Worm (Caenorhabditis elegans) whole organism, late embryonic: ENCODE measurements around the gene bath-36.

Experiments used
- C08G9.2 ChIP-seq: sonication (generic microtip); optimal IDR thresholded peaks from 2 replicates; lab custom pipeline; 2016; ENCODE audit warnings: mild to moderate bottlenecking, missing genetic modification characterization, moderate library complexity, missing compliant biosample characterization
- K02D7.2 ChIP-seq: sonication (generic microtip); optimal IDR thresholded peaks from 2 replicates; lab custom pipeline; 2017; ENCODE audit warnings: mild to moderate bottlenecking, missing genetic modification characterization, missing compliant biosample characterization
- K09A11.1 ChIP-seq: sonication (generic microtip); optimal IDR thresholded peaks from 2 replicates; lab custom pipeline; 2017; ENCODE audit warnings: antibody characterized with exemption, mild to moderate bottlenecking, missing genetic modification characterization, missing compliant biosample characterization; ENCODE audit not compliant: insufficient read depth
- Y22D7AL.16 ChIP-seq: sonication (generic microtip); optimal IDR thresholded peaks from 2 replicates; lab custom pipeline; 2016; ENCODE audit warnings: missing genetic modification characterization, missing compliant biosample characterization
- ahr-1 ChIP-seq: sonication (generic microtip); optimal IDR thresholded peaks from 2 replicates; lab custom pipeline; 2016; ENCODE audit warnings: missing genetic modification characterization, missing compliant biosample characterization
- ceh-14 ChIP-seq: sonication (generic microtip); optimal IDR thresholded peaks from 2 replicates; lab custom pipeline; 2016; ENCODE audit warnings: missing genotype, missing genetic modification characterization, missing compliant biosample characterization
- ceh-19 ChIP-seq: fragments of 200-800 bp; sonication (Bioruptor generic); optimal IDR thresholded peaks from 2 replicates; lab custom pipeline; 2018; ENCODE audit warnings: mild to moderate bottlenecking, missing genetic modification characterization, missing compliant biosample characterization
- ceh-22 ChIP-seq: sonication (generic microtip); optimal IDR thresholded peaks from 2 replicates; lab custom pipeline; 2017; ENCODE audit warnings: missing biosample characterization, missing genetic modification characterization
- ceh-24 ChIP-seq: sonication (generic microtip); optimal IDR thresholded peaks from 2 replicates; lab custom pipeline; 2016; ENCODE audit warnings: mild to moderate bottlenecking, missing genetic modification characterization, missing compliant biosample characterization
- ceh-34 ChIP-seq: sonication (generic microtip); optimal IDR thresholded peaks from 2 replicates; lab custom pipeline; 2016; ENCODE audit warnings: mild to moderate bottlenecking, missing genetic modification characterization, missing compliant biosample characterization
- ceh-45 ChIP-seq: fragments of 200-800 bp; sonication (Bioruptor generic); IDR thresholded peaks from 2 replicates; pipeline ENCODE4 v1.3.6; 2022; ENCODE audit warnings: missing genetic modification reagents, missing genetic modification characterization, missing compliant biosample characterization
- ceh-6 ChIP-seq: fragments of 200-800 bp; sonication (Bioruptor generic); optimal IDR thresholded peaks from 2 replicates; lab custom pipeline; 2018; ENCODE audit warnings: mild to moderate bottlenecking, missing genetic modification characterization, missing compliant biosample characterization
- ceh-9 ChIP-seq: sonication (generic microtip); optimal IDR thresholded peaks from 2 replicates; lab custom pipeline; 2016; ENCODE audit warnings: mild to moderate bottlenecking, missing genetic modification characterization, inconsistent platforms, missing compliant biosample characterization
- che-1 ChIP-seq: sonication (generic microtip); optimal IDR thresholded peaks from 2 replicates; lab custom pipeline; 2016; ENCODE audit warnings: mild to moderate bottlenecking, missing genetic modification characterization, missing compliant biosample characterization
- dmd-4 ChIP-seq: sonication (generic microtip); optimal IDR thresholded peaks from 2 replicates; lab custom pipeline; 2016; ENCODE audit warnings: borderline replicate concordance, missing genetic modification characterization, missing compliant biosample characterization
- ets-4 ChIP-seq: sonication (generic microtip); optimal IDR thresholded peaks from 2 replicates; lab custom pipeline; 2016; ENCODE audit warnings: missing genetic modification characterization, missing compliant biosample characterization
- eyg-1 ChIP-seq: sonication (generic microtip); optimal IDR thresholded peaks from 2 replicates; lab custom pipeline; 2016; ENCODE audit warnings: missing genotype, missing genetic modification characterization, missing compliant biosample characterization
- fkh-10 ChIP-seq: fragments of 150-350 bp; optimal IDR thresholded peaks from 2 replicates; lab custom pipeline; 2014; ENCODE audit warnings: missing biosample characterization, missing genetic modification reagents, missing genetic modification characterization
- gmeb-2 ChIP-seq: sonication (generic microtip); optimal IDR thresholded peaks from 2 replicates; lab custom pipeline; 2016; ENCODE audit warnings: missing genetic modification characterization, inconsistent platforms, missing compliant biosample characterization
- hlh-13 ChIP-seq: fragments of 200-800 bp; sonication (Bioruptor generic); optimal IDR thresholded peaks from 2 replicates; lab custom pipeline; 2018; ENCODE audit warnings: mild to moderate bottlenecking, missing genetic modification characterization, missing compliant biosample characterization
- hlh-15 ChIP-seq: sonication (generic microtip); optimal IDR thresholded peaks from 2 replicates; lab custom pipeline; 2016; ENCODE audit warnings: missing genetic modification characterization, missing compliant biosample characterization
- hlh-30 ChIP-seq: sonication (generic microtip); optimal IDR thresholded peaks from 2 replicates; lab custom pipeline; 2017; ENCODE audit warnings: antibody characterized with exemption, missing genetic modification characterization, missing compliant biosample characterization; ENCODE audit not compliant: insufficient read depth
- hlh-6 ChIP-seq: sonication (generic microtip); optimal IDR thresholded peaks from 2 replicates; lab custom pipeline; 2016; ENCODE audit warnings: missing genotype, missing genetic modification characterization, missing compliant biosample characterization
- hlh-8 ChIP-seq: sonication (generic microtip); optimal IDR thresholded peaks from 2 replicates; lab custom pipeline; 2016; ENCODE audit warnings: missing genotype, missing genetic modification characterization, missing compliant biosample characterization
- lim-6 ChIP-seq: sonication (generic microtip); optimal IDR thresholded peaks from 2 replicates; lab custom pipeline; 2016; ENCODE audit warnings: missing genetic modification characterization, missing compliant biosample characterization
- madf-2 ChIP-seq: sonication (generic microtip); optimal IDR thresholded peaks from 2 replicates; lab custom pipeline; 2017; ENCODE audit warnings: missing genetic modification characterization, missing compliant biosample characterization
- mec-3 ChIP-seq: sonication (generic microtip); optimal IDR thresholded peaks from 2 replicates; lab custom pipeline; 2016; ENCODE audit warnings: borderline replicate concordance, missing genetic modification characterization, missing compliant biosample characterization
- nfya-1 ChIP-seq: sonication (generic microtip); optimal IDR thresholded peaks from 2 replicates; lab custom pipeline; 2017; ENCODE audit warnings: missing genetic modification characterization, mild to moderate bottlenecking, missing compliant biosample characterization, antibody characterized with exemption, moderate library complexity
- nhr-232 ChIP-seq: sonication (generic microtip); optimal IDR thresholded peaks from 2 replicates; lab custom pipeline; 2016; ENCODE audit warnings: missing genetic modification characterization, missing compliant biosample characterization
- npax-4 ChIP-seq: sonication (generic microtip); optimal IDR thresholded peaks from 2 replicates; lab custom pipeline; 2016; ENCODE audit warnings: missing genetic modification characterization, missing compliant biosample characterization
- odd-2 ChIP-seq: sonication (generic microtip); optimal IDR thresholded peaks from 2 replicates; lab custom pipeline; 2017; ENCODE audit warnings: antibody characterized with exemption, mild to moderate bottlenecking, missing genetic modification characterization, missing compliant biosample characterization
- pag-3 ChIP-seq: sonication (generic microtip); optimal IDR thresholded peaks from 2 replicates; lab custom pipeline; 2016; ENCODE audit warnings: missing compliant biosample characterization, missing genetic modification characterization, borderline replicate concordance
- pat-9 ChIP-seq: fragments of 200-800 bp; sonication (Bioruptor generic); optimal IDR thresholded peaks from 2 replicates; lab custom pipeline; 2018; ENCODE audit warnings: mild to moderate bottlenecking, missing genetic modification characterization, moderate library complexity, missing compliant biosample characterization
- pax-1 ChIP-seq: fragments of 150-350 bp; optimal IDR thresholded peaks from 2 replicates; lab custom pipeline; 2014; ENCODE audit warnings: missing biosample characterization, missing genetic modification characterization
- pha-2 ChIP-seq: sonication (generic microtip); optimal IDR thresholded peaks from 2 replicates; lab custom pipeline; 2017; ENCODE audit warnings: mild to moderate bottlenecking, missing genetic modification characterization, missing compliant biosample characterization
- pha-4 ChIP-seq: fragments of 150-350 bp; optimal IDR thresholded peaks from 2 replicates; lab custom pipeline; 2018; ENCODE audit warnings: missing biosample characterization, missing genetic modification reagents, missing genetic modification characterization
- rnt-1 ChIP-seq: sonication (generic microtip); optimal IDR thresholded peaks from 2 replicates; lab custom pipeline; 2016; ENCODE audit warnings: missing genetic modification characterization, missing compliant biosample characterization
- sdc-2 ChIP-seq: sonication (generic microtip); optimal IDR thresholded peaks from 2 replicates; lab custom pipeline; 2016; ENCODE audit warnings: missing genotype, missing genetic modification characterization, missing compliant biosample characterization
- sox-4 ChIP-seq: sonication (generic microtip); optimal IDR thresholded peaks from 2 replicates; lab custom pipeline; 2017; ENCODE audit warnings: mild to moderate bottlenecking, missing genetic modification characterization, inconsistent platforms, missing compliant biosample characterization
- syd-9 ChIP-seq: sonication (generic microtip); optimal IDR thresholded peaks from 2 replicates; lab custom pipeline; 2016; ENCODE audit warnings: mild to moderate bottlenecking, missing genetic modification characterization, moderate library complexity, missing compliant biosample characterization
- tbx-2 ChIP-seq: sonication (generic microtip); optimal IDR thresholded peaks from 2 replicates; lab custom pipeline; 2016; ENCODE audit warnings: missing genetic modification characterization, missing compliant biosample characterization
- tbx-7 ChIP-seq: sonication (generic microtip); optimal IDR thresholded peaks from 2 replicates; lab custom pipeline; 2016; ENCODE audit warnings: missing genotype, missing genetic modification characterization, missing compliant biosample characterization
- unc-3 ChIP-seq, 2 experiments: fragments of 200-800 bp in 1 of 2; sonication (Bioruptor generic) in 1 of 2; sonication (generic microtip) in 1 of 2; conservative IDR thresholded peaks in 1 of 2; optimal IDR thresholded peaks in 1 of 2; 2 replicates each; pipeline versions ENCODE4 v1.3.6 to Lab custom; 2016 to 2022; ENCODE audit warnings: missing compliant biosample characterization in 2 of 2, missing genetic modification characterization in 2 of 2, missing genetic modification reagents in 1 of 2
- unc-86 ChIP-seq: sonication (generic microtip); optimal IDR thresholded peaks from 2 replicates; lab custom pipeline; 2016; ENCODE audit warnings: missing genetic modification characterization, missing compliant biosample characterization
- ztf-16 ChIP-seq: sonication (generic microtip); optimal IDR thresholded peaks from 2 replicates; lab custom pipeline; 2017; ENCODE audit warnings: missing genetic modification characterization, missing compliant biosample characterization

Gene bath-36

ce11 chrV:15190903-15191302 is 3.2 kb downstream of the bath-36 start, which contains the start of gene Y75B12B.11 (continued):
- TF ChIP-seq hlh-30 (tag; lab: Kevin White, UChicago) (peak; percentile 67), ceh-22 (tag; lab: Kevin White, UChicago) (no peak), hlh-8 (tag; lab: Kevin White, UChicago) (peak; percentile 84), syd-9 (tag; lab: Kevin White, UChicago) (peak; percentile 91), dmd-4 (tag; lab: Kevin White, UChicago) (peak; percentile 86), rnt-1 (tag; lab: Kevin White, UChicago) (peak; percentile 76), ceh-6 (GFP tag; lab: Kevin White, UChicago) (peak; percentile 87), pax-1 (no peak), unc-86 (tag; lab: Kevin White, UChicago) (peak; percentile 79), ahr-1 (peak; percentile 71), nhr-232 (tag; lab: Kevin White, UChicago) (peak; percentile 84), nfya-1 (peak; percentile 70), K02D7.2 (tag; lab: Kevin White, UChicago) (peak; percentile 85), ceh-34 (tag; lab: Kevin White, UChicago) (peak; percentile 88), Y22D7AL.16 (peak; percentile 77), ceh-45 (GFP tag; lab: Robert Waterston, UW) (peak; percentile 81), che-1 (tag; lab: Kevin White, UChicago) (peak; percentile 90), fkh-10 (no peak), unc-3 (GFP tag; conservative IDR thresholded peaks at IDR 0.05; lab: Robert Waterston, UW) (peak; percentile 54; the same call in 1 of the 2 replicates), unc-3 (tag; optimal IDR thresholded peaks at IDR 0.05; lab: Kevin White, UChicago) (peak; percentile 71), sdc-2 (tag; lab: Kevin White, UChicago) (peak; percentile 84), hlh-6 (tag; lab: Kevin White, UChicago) (peak; percentile 92), ceh-14 (tag; lab: Kevin White, UChicago) (peak; percentile 93), hlh-15 (tag; lab: Kevin White, UChicago) (peak; percentile 80)

DNA sequence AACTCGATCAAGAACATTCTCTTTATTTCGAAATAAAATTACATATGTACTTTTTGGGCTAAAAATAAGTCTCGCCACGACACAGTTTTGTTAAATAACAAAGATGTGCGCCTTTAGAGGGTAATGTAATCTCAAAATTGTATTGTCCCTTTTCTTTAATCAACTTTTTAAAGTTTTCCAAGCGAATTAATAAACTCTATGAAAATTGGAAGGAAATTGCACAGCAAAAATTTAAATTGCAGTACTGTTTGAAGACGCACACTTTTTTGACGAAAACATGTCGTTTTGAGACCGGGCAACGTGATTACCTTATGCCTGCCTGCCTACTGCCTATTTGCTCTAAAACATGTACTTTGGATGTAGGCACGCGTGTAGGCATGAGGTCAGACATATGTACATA is 4.3 kb downstream of the bath-36 start:
- TF ChIP-seq odd-2 (tag; lab: Kevin White, UChicago) (no peak), ceh-6 (GFP tag; lab: Kevin White, UChicago) (no peak), ceh-14 (tag; lab: Kevin White, UChicago) (no peak), lim-6 (no peak), unc-86 (tag; lab: Kevin White, UChicago) (no peak), Y22D7AL.16 (no peak), pat-9 (tag; lab: Kevin White, UChicago) (no peak), tbx-7 (tag; lab: Kevin White, UChicago) (no peak), sox-4 (tag; lab: Kevin White, UChicago) (no peak), gmeb-2 (no peak), hlh-15 (tag; lab: Kevin White, UChicago) (no peak), mec-3 (no peak), unc-3 (GFP tag; conservative IDR thresholded peaks at IDR 0.05; lab: Robert Waterston, UW) (no peak), unc-3 (tag; optimal IDR thresholded peaks at IDR 0.05; lab: Kevin White, UChicago) (no peak), eyg-1 (tag; lab: Kevin White, UChicago) (no peak)

- no peak for TF ChIP-seq Y22D7AL.16
These were observed 4.7 kb downstream of the bath-36 start, which contains the start of gene plc-2 for ce11 chrV:15192377-15192776. TSS of gene plc-2 (plus strand) at chrV:15192572.

DNA sequence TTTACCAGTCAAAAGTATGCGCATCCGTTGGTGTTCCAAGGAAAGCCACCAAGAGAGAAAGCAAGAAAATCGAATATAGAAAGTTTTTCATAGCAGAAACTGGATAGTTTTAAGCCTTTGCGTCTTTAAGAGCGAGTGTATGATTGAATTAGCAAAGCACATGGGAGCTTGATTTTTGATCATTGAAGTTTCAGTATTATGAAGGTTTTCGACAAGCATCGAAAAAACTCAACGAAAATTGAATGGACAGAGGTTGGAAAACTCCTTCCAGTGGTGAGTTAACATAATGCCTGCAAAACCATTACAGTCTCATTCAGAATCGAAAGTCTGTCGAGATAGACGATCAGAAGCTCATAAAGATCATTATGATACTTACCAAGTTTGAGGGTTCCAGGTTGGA is 6.2 kb downstream of the bath-36 start, which contains the start of gene Y75B12B.13:
Gene Y75B12B.13, minus strand, starts transcription at position 101 of the 400 bp plus-strand sequence.
- no peak for TF ChIP-seq ets-4
- no peak for TF ChIP-seq hlh-13 (GFP tag; lab: Kevin White, UChicago)
- no peak for TF ChIP-seq tbx-7 (tag; lab: Kevin White, UChicago)
- no peak for TF ChIP-seq eyg-1 (tag; lab: Kevin White, UChicago)
- no peak for TF ChIP-seq npax-4
- TF ChIP-seq ceh-24, result no peak
- TF ChIP-seq ceh-14 (tag; lab: Kevin White, UChicago), result no peak
- TF ChIP-seq K09A11.1, result no peak
- TF ChIP-seq pha-2 (tag; lab: Kevin White, UChicago), result no peak
- TF ChIP-seq ceh-9 (tag; lab: Kevin White, UChicago), result no peak
- no peak for TF ChIP-seq ceh-19
- TF ChIP-seq madf-2 (tag; lab: Kevin White, UChicago), result no peak
- TF ChIP-seq ztf-16, result no peak
- TF ChIP-seq C08G9.2, result no peak
- no peak for TF ChIP-seq pag-3
- no peak for TF ChIP-seq nfya-1
- no peak for TF ChIP-seq pha-4 (tag; lab: Kevin White, UChicago)
- TF ChIP-seq tbx-2 (tag; lab: Kevin White, UChicago), result no peak
- no peak for TF ChIP-seq ceh-45 (GFP tag; lab: Robert Waterston, UW)
